Fruit fly (Drosophila melanogaster): Measurements from ENCODE around the gene CG14050.

- TF ChIP-seq CG7101 (tag; optimal IDR thresholded peaks at IDR 0.05) (no peak), kay (GFP tag; ENCODE audit: borderline replicate concordance) (no peak), tj (GFP tag; optimal IDR thresholded peaks at IDR 0.05) (no peak), CG1620 (GFP tag; optimal IDR thresholded peaks at IDR 0.05) (no peak), CG11617 (GFP tag; optimal IDR thresholded peaks at IDR 0.05) (no peak), CG14711 (tag; optimal IDR thresholded peaks at IDR 0.05) (no peak), bab1 (GFP tag; optimal IDR thresholded peaks at IDR 0.05) (no peak), Clk (GFP tag; optimal IDR thresholded peaks at IDR 0.05) (no peak), Mnt (GFP tag; optimal IDR thresholded peaks at IDR 0.05) (no peak)
Observed at dm6 chrX:2325658-2326245, at the start of gene CG14050.
